Fruit fly (Drosophila melanogaster): ENCODE measurements around the gene Megf8.

dm6 chr2L:8029160-8029852 is 14.0 kb upstream of the Megf8 start, which contains the start of gene baf:
- TF ChIP-seq EcR (GFP tag; optimal IDR thresholded peaks at IDR 0.05) (no peak), CG13204 (GFP tag; optimal IDR thresholded peaks at IDR 0.05) (no peak), Ets98B (GFP tag; IDR thresholded peaks at IDR 0.05) (no peak), CG32121 (GFP tag; IDR thresholded peaks at IDR 0.05) (no peak), CG14655 (GFP tag; optimal IDR thresholded peaks at IDR 0.05) (no peak), Pif1A (GFP tag; optimal IDR thresholded peaks at IDR 0.05) (no peak), CG15710 (tag; optimal IDR thresholded peaks at IDR 0.05) (no peak), CG8159 (tag; optimal IDR thresholded peaks at IDR 0.05) (no peak), fd96Ca (GFP tag; IDR thresholded peaks at IDR 0.05) (no peak), CG9948 (tag; optimal IDR thresholded peaks at IDR 0.05) (no peak), CG17806 (tag; optimal IDR thresholded peaks at IDR 0.05) (no peak), rn (GFP tag; IDR thresholded peaks at IDR 0.05) (no peak), D1 (tag; optimal IDR thresholded peaks at IDR 0.05) (no peak)
